Worm (Caenorhabditis elegans): ENCODE measurements around the gene Y45F10B.3.

Y45F10B.3 gene

DNA sequence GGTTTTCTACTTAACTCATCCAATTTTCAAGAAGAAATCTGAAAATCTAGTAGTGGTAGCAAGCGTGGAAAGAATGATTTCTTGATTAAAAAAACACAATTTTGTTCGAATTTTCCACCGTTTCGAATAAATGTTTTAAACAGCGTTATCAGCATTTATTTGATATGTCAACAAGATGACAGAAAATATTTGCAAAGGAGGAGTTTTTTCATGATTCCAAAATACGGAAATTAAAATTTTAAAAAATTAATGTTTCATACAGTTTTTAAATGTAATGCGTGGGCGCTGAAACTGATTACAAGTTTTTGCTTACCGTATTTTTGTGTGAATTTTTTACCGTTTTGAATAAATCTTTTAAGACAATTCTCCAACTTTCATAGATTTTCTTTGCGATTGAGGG is 39.2 kb downstream of the Y45F10B.3 start:
- TF ChIP-seq Y48G9A.11 (GFP tag; IDR thresholded peaks at IDR 0.05) (no peak), unc-62 (GFP tag; optimal IDR thresholded peaks at IDR 0.05 in 1 of 2) (peak in 1 of 2 experiments; percentile 69), unc-62 (tag; optimal IDR thresholded peaks at IDR 0.05) (no peak), daf-16 (GFP tag; optimal IDR thresholded peaks at IDR 0.05) (no peak), daf-16 (tag; optimal IDR thresholded peaks at IDR 0.05) (peak; percentile 57), lim-7 (GFP tag; IDR thresholded peaks at IDR 0.05) (no peak), nhr-111 (GFP tag; optimal IDR thresholded peaks at IDR 0.05) (no peak), unc-39 (tag; optimal IDR thresholded peaks at IDR 0.05) (no peak), unc-130 (GFP tag; optimal IDR thresholded peaks at IDR 0.05) (no peak), pqm-1 (tag; optimal IDR thresholded peaks at IDR 0.05) (peak; percentile 24), T20F7.1 (GFP tag; optimal IDR thresholded peaks at IDR 0.05) (no peak)

DNA sequence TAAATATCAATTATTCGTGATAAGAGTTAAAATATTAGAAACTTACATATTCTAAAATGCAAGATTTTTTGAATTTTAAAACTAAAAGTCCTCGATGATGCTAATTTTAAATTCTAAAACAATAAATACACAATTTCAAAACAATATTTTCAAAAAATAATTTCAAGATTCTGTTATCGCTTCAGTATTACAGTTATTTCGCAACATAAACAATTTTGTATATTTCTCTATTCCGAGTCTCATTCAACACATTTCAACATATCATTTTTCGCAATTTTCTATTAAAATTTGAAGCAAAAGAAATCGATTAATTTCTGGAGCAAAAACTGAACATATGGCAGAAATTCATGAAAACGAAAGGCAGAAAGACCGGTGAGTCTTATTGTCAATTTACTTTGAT is 39.7 kb downstream of the Y45F10B.3 start, which contains the start of gene fbxa-98:
fbxa-98 (plus strand) TSS at position 243 of the 400 bp plus-strand sequence.
- TF ChIP-seq daf-16 (GFP tag; optimal IDR thresholded peaks at IDR 0.05): no peak
- TF ChIP-seq daf-16 (tag; optimal IDR thresholded peaks at IDR 0.05): peak; percentile 80
- TF ChIP-seq daf-12 (tag; optimal IDR thresholded peaks at IDR 0.05): no peak
- TF ChIP-seq rbr-2 (tag; optimal IDR thresholded peaks at IDR 0.05): no peak
- peak; percentile 18 for TF ChIP-seq ztf-7 (tag; optimal IDR thresholded peaks at IDR 0.05)

DNA sequence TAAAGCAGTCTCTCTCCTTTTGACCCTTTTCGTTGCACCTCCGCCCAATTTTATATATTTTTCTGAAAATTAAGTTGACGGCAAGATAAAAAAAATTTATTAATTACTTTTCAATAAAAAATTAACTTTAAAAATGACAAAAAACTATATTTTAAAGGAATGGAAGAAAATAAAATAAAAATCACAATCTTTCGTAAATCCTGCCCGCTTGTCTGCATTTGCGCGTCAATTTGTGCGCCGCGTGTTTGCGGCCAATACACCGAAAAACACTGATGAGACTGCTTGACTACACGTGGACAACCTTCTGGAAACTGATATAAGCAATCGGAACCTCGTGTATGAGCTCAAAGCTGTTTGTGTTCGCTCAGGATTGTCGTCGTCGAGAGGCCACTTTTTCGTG is 43.5 kb downstream of the Y45F10B.3 start, which contains the start of gene C08F11.7:
C08F11.7 (plus strand) TSS at position 301 of the 400 bp plus-strand sequence.
- TF ChIP-seq lin-38 (GFP tag; IDR thresholded peaks at IDR 0.05) (no peak), egl-43 (GFP tag; IDR thresholded peaks at IDR 0.05) (no peak), D1046.2 (GFP tag; IDR thresholded peaks at IDR 0.05) (no peak), spr-3 (GFP tag; optimal IDR thresholded peaks at IDR 0.05) (no peak), nhr-25 (tag; optimal IDR thresholded peaks at IDR 0.05; ENCODE audit: borderline replicate concordance, insufficient read depth) (no peak), dmd-9 (GFP tag; IDR thresholded peaks at IDR 0.05) (no peak), mdt-29 (GFP tag; IDR thresholded peaks at IDR 0.05) (no peak)

DNA sequence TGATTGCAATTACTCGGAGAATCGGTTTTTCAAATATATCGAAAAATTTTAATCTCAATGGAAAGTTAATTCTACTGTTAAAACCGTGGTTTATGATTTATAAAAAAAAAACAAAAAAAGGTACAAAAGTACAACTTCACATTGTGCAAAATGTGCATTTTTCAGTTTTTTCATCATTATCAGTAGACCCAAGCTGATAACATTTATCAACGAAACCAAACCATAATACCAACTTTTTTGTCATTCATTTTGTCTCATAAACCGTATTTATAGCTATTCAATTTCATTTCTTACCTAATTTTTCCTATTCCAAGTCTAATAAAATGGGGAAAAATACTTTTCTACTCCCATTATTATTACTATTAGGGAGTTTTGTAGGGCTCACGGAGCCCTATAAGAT is 45.6 kb downstream of the Y45F10B.3 start, which contains the start of gene ugt-22:
ugt-22 (plus strand) TSS at position 234 of the 400 bp plus-strand sequence.
- TF ChIP-seq daf-16 (GFP tag; optimal IDR thresholded peaks at IDR 0.05) (no peak), daf-16 (tag; optimal IDR thresholded peaks at IDR 0.05) (peak; percentile 47), F49E8.2 (tag; optimal IDR thresholded peaks at IDR 0.05; ENCODE audit: borderline replicate concordance) (no peak), dve-1 (tag; optimal IDR thresholded peaks at IDR 0.05; ENCODE audit: insufficient read depth) (peak; percentile 37), dmd-6 (GFP tag; IDR thresholded peaks at IDR 0.05) (peak; percentile 50), ztf-7 (tag; optimal IDR thresholded peaks at IDR 0.05) (peak; percentile 31), nhr-10 (tag; optimal IDR thresholded peaks at IDR 0.05) (no peak), daf-19 (GFP tag; conservative IDR thresholded peaks at IDR 0.05) (no peak), hmg-1.1 (GFP tag; IDR thresholded peaks at IDR 0.05) (no peak), zfp-3 (GFP tag; conservative IDR thresholded peaks at IDR 0.05) (no peak), nhr-77 (tag; optimal IDR thresholded peaks at IDR 0.05) (peak; percentile 5), pqm-1 (tag; optimal IDR thresholded peaks at IDR 0.05) (peak; percentile 83)

All from whole organism, L4 larva.